Fruit fly (Drosophila melanogaster): Measurements from ENCODE around the gene Sfp24C1.

- TF ChIP-seq croc (GFP tag; conservative IDR thresholded peaks at IDR 0.05) (no peak), stc (GFP tag; IDR thresholded peaks at IDR 0.05) (no peak), CG1603 (tag; optimal IDR thresholded peaks at IDR 0.05) (no peak)
These were observed 4.0 kb upstream of the Sfp24C1 start, which contains the start of gene IM33 for dm6 chr2L:3696438-3696837.
